Fruit fly (Drosophila melanogaster): ENCODE results near the gene CG42304.

Gene CG42304

dm6 chr3L:2634929-2635799 is 16.7 kb upstream of the CG42304 start (continued):
- TF ChIP-seq bab2 (GFP tag; optimal IDR thresholded peaks at IDR 0.05) = peak; percentile 24
- TF ChIP-seq Doc2 (GFP tag; IDR thresholded peaks at IDR 0.05) = no peak
- peak; percentile 75; the same call in 2 of the 3 replicates for TF ChIP-seq CG14050 (GFP tag; IDR thresholded peaks at IDR 0.05)
- peak; percentile 82 for TF ChIP-seq corto (GFP tag; optimal IDR thresholded peaks at IDR 0.05)
- TF ChIP-seq H15 (GFP tag; IDR thresholded peaks at IDR 0.05) = peak; percentile 66; the same call in 2 of the 3 replicates
- TF ChIP-seq gsb-n (tag; optimal IDR thresholded peaks at IDR 0.05) = peak; percentile 71
- peak; percentile 92 for TF ChIP-seq NfI (GFP tag; optimal IDR thresholded peaks at IDR 0.05)
- TF ChIP-seq ab (GFP tag; optimal IDR thresholded peaks at IDR 0.05) = peak; percentile 30
- peak; percentile 68 for TF ChIP-seq Dp (GFP tag; optimal IDR thresholded peaks at IDR 0.05)
- TF ChIP-seq ssp (GFP tag; IDR thresholded peaks at IDR 0.05) = peak; percentile 52
- no peak for TF ChIP-seq pan (optimal IDR thresholded peaks at IDR 0.05)
- TF ChIP-seq pan (GFP tag; optimal IDR thresholded peaks at IDR 0.05 in 1 of 2, IDR thresholded peaks at IDR 0.05 in 1 of 2) = peak in 1 of 2 experiments; percentile 80
- TF ChIP-seq CkIIα-i1 (GFP tag; IDR thresholded peaks at IDR 0.05) = no peak
- TF ChIP-seq CG6765 (GFP tag; optimal IDR thresholded peaks at IDR 0.05) = peak; percentile 96
- peak; percentile 93 for TF ChIP-seq odd (GFP tag; optimal IDR thresholded peaks at IDR 0.05)
- no peak for TF ChIP-seq klu (GFP tag; IDR thresholded peaks at IDR 0.05)
- no peak for TF ChIP-seq jigr1 (GFP tag; IDR thresholded peaks at IDR 0.05)
- TF ChIP-seq stwl (tag; optimal IDR thresholded peaks at IDR 0.05) = peak; percentile 95
- TF ChIP-seq dpn (GFP tag; optimal IDR thresholded peaks at IDR 0.05) = peak; percentile 35 to 84
- TF ChIP-seq ase (GFP tag; IDR thresholded peaks at IDR 0.05) = peak; percentile 72
- TF ChIP-seq CG13123 (GFP tag; optimal IDR thresholded peaks at IDR 0.05) = peak; percentile 26
- peak; percentile 61 for TF ChIP-seq CG6689 (GFP tag; IDR thresholded peaks at IDR 0.05)
- TF ChIP-seq psq (GFP tag; optimal IDR thresholded peaks at IDR 0.05) = peak; percentile 99
- TF ChIP-seq fd96Cb (tag; optimal IDR thresholded peaks at IDR 0.05) = peak; percentile 20
- TF ChIP-seq HLH54F (GFP tag; optimal IDR thresholded peaks at IDR 0.05) = peak; percentile 67
- peak; percentile 73 for TF ChIP-seq CG15601 (tag; optimal IDR thresholded peaks at IDR 0.05)
- TF ChIP-seq CG13624 (GFP tag; optimal IDR thresholded peaks at IDR 0.05) = peak; percentile 81
- peak; percentile 82; the same call in 2 of the 3 replicates for TF ChIP-seq gce (GFP tag; IDR thresholded peaks at IDR 0.05)
- TF ChIP-seq Pdp1 (GFP tag; optimal IDR thresholded peaks at IDR 0.05) = peak; percentile 79 to 84
- TF ChIP-seq Nf-YA (GFP tag; IDR thresholded peaks at IDR 0.05) = peak; percentile 19; the same call in 1 of the 2 replicates
- no peak for TF ChIP-seq tll (GFP tag; optimal IDR thresholded peaks at IDR 0.05)
- TF ChIP-seq CG13296 (GFP tag; optimal IDR thresholded peaks at IDR 0.05) = peak; percentile 93
- peak; percentile 81 for TF ChIP-seq CG10267 (tag; optimal IDR thresholded peaks at IDR 0.05)
- peak; percentile 56; the same call in 1 of the 2 replicates for TF ChIP-seq CG32772 (GFP tag; IDR thresholded peaks at IDR 0.05)
- TF ChIP-seq chm (GFP tag; IDR thresholded peaks at IDR 0.05) = peak; percentile 94
- TF ChIP-seq kay (GFP tag; optimal IDR thresholded peaks at IDR 0.05) = no peak
- TF ChIP-seq Dip3 (GFP tag; optimal IDR thresholded peaks at IDR 0.05) = peak; percentile 70
- TF ChIP-seq CG7271 (tag; optimal IDR thresholded peaks at IDR 0.05) = peak; percentile 87
- peak; percentile 69 for TF ChIP-seq Six4 (GFP tag; optimal IDR thresholded peaks at IDR 0.05)
- peak; percentile 62 for TF ChIP-seq CG1024 (GFP tag; IDR thresholded peaks at IDR 0.05)
- TF ChIP-seq danr (GFP tag; IDR thresholded peaks at IDR 0.05) = peak; percentile 43; the same call in 1 of the 2 replicates
- TF ChIP-seq CG2120 (GFP tag; optimal IDR thresholded peaks at IDR 0.05) = peak; percentile 71
- TF ChIP-seq slou (GFP tag; optimal IDR thresholded peaks at IDR 0.05) = peak; percentile 69
- TF ChIP-seq CG18599 (GFP tag; optimal IDR thresholded peaks at IDR 0.05) = peak; percentile 89
- TF ChIP-seq fd3F (GFP tag; optimal IDR thresholded peaks at IDR 0.05) = peak; percentile 73
- no peak for TF ChIP-seq Lpt (GFP tag; optimal IDR thresholded peaks at IDR 0.05)
- no peak for TF ChIP-seq Dek (tag; optimal IDR thresholded peaks at IDR 0.05)
- no peak for TF ChIP-seq hkb (optimal IDR thresholded peaks at IDR 0.05)
- TF ChIP-seq hkb (GFP tag; IDR thresholded peaks at IDR 0.05) = peak; percentile 78

All from whole organism, embryonic.